Fruit fly (Drosophila melanogaster) whole organism, wandering third instar larva: Measurements from ENCODE around the gene Aldh.

ENCODE experiments used
- Abd-B ChIP-seq: fragments of >200 bp; optimal IDR thresholded peaks from 2 replicates; lab custom pipeline; 2017; ENCODE audit warnings: missing biosample characterization, missing genetic modification characterization
- Dif ChIP-seq: fragments of 200-275, 200-300 bp; sonication (Bioruptor generic); optimal IDR thresholded peaks from 2 replicates; lab custom pipeline; 2018; ENCODE audit warnings: missing biosample characterization, missing genetic modification characterization; ENCODE audit not compliant: partially characterized antibody
- Mio ChIP-seq: sonication (Bioruptor generic); optimal IDR thresholded peaks from 2 replicates; lab custom pipeline; 2016; ENCODE audit warnings: missing biosample characterization, missing genetic modification characterization
- OdsH ChIP-seq: fragments of 200-800 bp; sonication (Bioruptor generic); optimal IDR thresholded peaks from 2 replicates; lab custom pipeline; 2016; ENCODE audit warnings: missing biosample characterization, mild to moderate bottlenecking, missing genetic modification characterization
- Rel ChIP-seq, 2 experiments: fragments of 200-800 bp; sonication (Bioruptor generic) in 1 of 2; optimal IDR thresholded peaks; 2 replicates in 1 of 2; 3 replicates in 1 of 2; lab custom pipeline; 2016 to 2019; ENCODE audit warnings: mild to moderate bottlenecking in 2 of 2, missing biosample characterization in 2 of 2, missing genetic modification characterization in 2 of 2, moderate library complexity in 1 of 2
- Vsx2 ChIP-seq: fragments of 200-300, 225-300 bp; sonication (Bioruptor generic); optimal IDR thresholded peaks from 2 replicates; lab custom pipeline; 2018; ENCODE audit warnings: missing biosample characterization, missing genetic modification characterization; ENCODE audit not compliant: partially characterized antibody
- brk ChIP-seq: fragments of 200-800 bp; sonication (Bioruptor generic); optimal IDR thresholded peaks from 2 replicates; lab custom pipeline; 2016; ENCODE audit warnings: missing biosample characterization, mild to moderate bottlenecking, missing genetic modification characterization
- dl ChIP-seq, 2 experiments: fragments of 175-275, 200-275 bp in 1 of 2; fragments of 200-275 bp in 1 of 2; sonication (Bioruptor generic); optimal IDR thresholded peaks; lab custom pipeline; 2018; ENCODE audit warnings: mild to moderate bottlenecking in 2 of 2, missing biosample characterization in 2 of 2, missing genetic modification characterization in 2 of 2, moderate library complexity in 2 of 2; ENCODE audit not compliant: partially characterized antibody in 2 of 2, insufficient read depth in 1 of 2
- fru ChIP-seq: fragments of 200-800 bp; sonication (Bioruptor generic); optimal IDR thresholded peaks from 3 replicates; lab custom pipeline; 2016; ENCODE audit warnings: missing biosample characterization, mild to moderate bottlenecking, missing genetic modification characterization
- jim ChIP-seq: fragments of 175-275, 200-325 bp; sonication (Bioruptor generic); optimal IDR thresholded peaks from 2 replicates; lab custom pipeline; 2016; ENCODE audit warnings: missing biosample characterization, mild to moderate bottlenecking, missing genetic modification characterization
- psq ChIP-seq: fragments of 200-800 bp; sonication (Bioruptor generic); optimal IDR thresholded peaks from 3 replicates; lab custom pipeline; 2017; ENCODE audit warnings: missing biosample characterization, mild to moderate bottlenecking, missing genetic modification characterization, moderate library complexity
- rgr ChIP-seq: fragments of 200-800 bp; sonication (Bioruptor generic); optimal IDR thresholded peaks from 3 replicates; lab custom pipeline; 2016; ENCODE audit warnings: missing biosample characterization, mild to moderate bottlenecking, missing genetic modification characterization
- usp ChIP-seq: fragments of >200 bp; optimal IDR thresholded peaks from 2 replicates; lab custom pipeline; 2017; ENCODE audit warnings: missing biosample characterization, missing genetic modification characterization
- woc ChIP-seq: sonication (Bioruptor generic); optimal IDR thresholded peaks from 2 replicates; lab custom pipeline; 2016; ENCODE audit warnings: missing biosample characterization, mild to moderate bottlenecking, missing genetic modification characterization

DNA sequence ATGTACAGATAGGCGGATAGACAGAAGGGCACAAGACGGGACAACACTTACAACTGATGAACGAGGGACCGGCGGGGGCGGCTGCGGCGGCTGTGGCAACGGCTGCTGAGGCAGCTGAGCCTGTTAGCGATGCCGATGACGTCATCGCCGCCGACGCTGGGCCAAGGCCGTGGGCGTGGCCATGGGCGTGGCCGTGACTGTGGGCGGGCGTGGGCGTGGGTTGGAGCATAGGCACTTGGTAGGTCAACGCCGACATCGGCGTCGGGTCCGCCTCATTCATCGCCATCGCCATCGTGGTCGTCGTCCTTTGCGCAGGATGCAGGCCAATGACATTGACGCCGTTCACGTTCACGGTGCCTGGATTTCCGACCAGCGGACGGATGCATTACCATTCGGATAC, 9.4 kb upstream of the Aldh start:
- no peak for TF ChIP-seq OdsH (GFP tag; lab: Kevin White, UChicago)
- TF ChIP-seq Abd-B (GFP tag; lab: Kevin White, UChicago), result no peak
- no peak for TF ChIP-seq woc (GFP tag; lab: Kevin White, UChicago)
- TF ChIP-seq Mio, result no peak
- TF ChIP-seq fru (GFP tag; lab: Kevin White, UChicago), result no peak
- TF ChIP-seq psq (GFP tag; lab: Kevin White, UChicago), result no peak
- TF ChIP-seq usp, result no peak
- no peak for TF ChIP-seq Vsx2 (GFP tag; lab: Kevin White, UChicago)
- TF ChIP-seq brk (GFP tag; lab: Kevin White, UChicago), result no peak
- TF ChIP-seq dl (GFP tag; optimal IDR thresholded peaks at IDR 0.05; lab: Kevin White, UChicago; ENCODE audit: insufficient read depth in 1 of 2, partially characterized antibody in 2 of 2), result no peak
- no peak for TF ChIP-seq jim
- no peak for TF ChIP-seq Rel (GFP tag; optimal IDR thresholded peaks at IDR 0.05; lab: Kevin White, UChicago)
- TF ChIP-seq Rel (tag; optimal IDR thresholded peaks at IDR 0.05; lab: Kevin White, UChicago), result no peak
- TF ChIP-seq rgr (GFP tag; lab: Kevin White, UChicago), result no peak
- no peak for TF ChIP-seq Dif (GFP tag; lab: Kevin White, UChicago)
